Fruit fly (Drosophila melanogaster) whole organism, adult: ENCODE measurements around the gene CG18265.
A peak's percentile ranks its signal among the peaks of the same experiment; 100 is the strongest.

ENCODE experiments used
- CG11617 ChIP-seq: fragments of 200-800 bp; sonication (Bioruptor generic); optimal IDR thresholded peaks from 2 replicates; lab custom pipeline; 2017; ENCODE audit warnings: mild to moderate bottlenecking, missing biosample characterization, missing genetic modification reagents, missing genetic modification characterization
- CG12768 ChIP-seq: fragments of 200-800 bp; sonication (Bioruptor generic); optimal IDR thresholded peaks from 2 replicates; lab custom pipeline; 2017; ENCODE audit warnings: missing biosample characterization, missing genetic modification characterization, mild to moderate bottlenecking, moderate library complexity, missing genetic modification reagents
- CG14711 ChIP-seq: fragments of 200-800 bp; sonication (Bioruptor generic); optimal IDR thresholded peaks from 2 replicates; lab custom pipeline; 2018; ENCODE audit warnings: missing biosample characterization, mild to moderate bottlenecking, missing genetic modification characterization, moderate library complexity
- CG1620 ChIP-seq: fragments of 200-800 bp; sonication (Bioruptor generic); optimal IDR thresholded peaks from 2 replicates; lab custom pipeline; 2016; ENCODE audit warnings: missing biosample characterization, missing genetic modification characterization
- CG33017 ChIP-seq: fragments of 200-800 bp; sonication (Bioruptor generic); optimal IDR thresholded peaks from 2 replicates; lab custom pipeline; 2018; ENCODE audit warnings: missing biosample characterization, mild to moderate bottlenecking, missing genetic modification characterization, moderate library complexity
- CG5204 ChIP-seq: fragments of 200-800 bp; sonication (Bioruptor generic); optimal IDR thresholded peaks from 2 replicates; lab custom pipeline; 2016; ENCODE audit warnings: missing biosample characterization, missing genetic modification characterization
- CG7045 ChIP-seq: fragments of 200-800 bp; sonication (Bioruptor generic); optimal IDR thresholded peaks from 2 replicates; lab custom pipeline; 2017; ENCODE audit warnings: missing biosample characterization, mild to moderate bottlenecking, missing genetic modification characterization
- CG7101 ChIP-seq: fragments of 200-800 bp; sonication (Bioruptor generic); optimal IDR thresholded peaks from 2 replicates; lab custom pipeline; 2018; ENCODE audit warnings: missing biosample characterization, mild to moderate bottlenecking, missing genetic modification characterization, moderate library complexity
- Clk ChIP-seq: fragments of 200-800 bp; sonication (Bioruptor generic); optimal IDR thresholded peaks from 2 replicates; lab custom pipeline; 2017; ENCODE audit warnings: missing biosample characterization, missing genetic modification characterization
- Crg-1 ChIP-seq: fragments of 200-800 bp; sonication (Bioruptor generic); optimal IDR thresholded peaks from 2 replicates; lab custom pipeline; 2016; ENCODE audit warnings: missing biosample characterization, missing genetic modification characterization
- Hr96 ChIP-seq: fragments of 200-800 bp; sonication (Bioruptor generic); optimal IDR thresholded peaks from 2 replicates; lab custom pipeline; 2016; ENCODE audit warnings: missing biosample characterization, missing genetic modification characterization
- Mnt ChIP-seq: fragments of 200-800 bp; sonication (Bioruptor generic); optimal IDR thresholded peaks from 2 replicates; lab custom pipeline; 2016; ENCODE audit warnings: missing biosample characterization, mild to moderate bottlenecking, missing genetic modification characterization
- bab1 ChIP-seq: fragments of 200-800 bp; sonication (Bioruptor generic); optimal IDR thresholded peaks from 3 replicates; lab custom pipeline; 2019; ENCODE audit warnings: missing biosample characterization, mild to moderate bottlenecking, missing genetic modification characterization, moderate library complexity
- cic ChIP-seq: fragments of 200-800 bp; sonication (Bioruptor generic); optimal IDR thresholded peaks from 2 replicates; lab custom pipeline; 2017; ENCODE audit warnings: missing biosample characterization, mild to moderate bottlenecking, missing genetic modification characterization, moderate library complexity
- cnc ChIP-seq, 2 experiments: fragments of >200 bp; optimal IDR thresholded peaks; 2 replicates each; lab custom pipeline; 2017
- kay ChIP-seq: fragments of 200-800 bp; sonication (Bioruptor generic); peaks from one replicate; lab custom pipeline; 2016; ENCODE audit warnings: missing biosample characterization, missing genetic modification characterization, borderline replicate concordance
- ovo ChIP-seq: fragments of 200-800 bp; sonication (Bioruptor generic); optimal IDR thresholded peaks from 2 replicates; lab custom pipeline; 2016; ENCODE audit warnings: missing biosample characterization, missing genetic modification characterization
- pad ChIP-seq: fragments of 200-800 bp; sonication (Bioruptor generic); optimal IDR thresholded peaks from 3 replicates; lab custom pipeline; 2017; ENCODE audit warnings: missing biosample characterization, missing genetic modification characterization, mild to moderate bottlenecking, moderate library complexity, missing genetic modification reagents
- tj ChIP-seq: fragments of 200-800 bp; sonication (Bioruptor generic); optimal IDR thresholded peaks from 3 replicates; lab custom pipeline; 2017; ENCODE audit warnings: missing biosample characterization, mild to moderate bottlenecking, missing genetic modification characterization, moderate library complexity
- toe ChIP-seq: fragments of 200-800 bp; sonication (Bioruptor generic); optimal IDR thresholded peaks from 2 replicates; lab custom pipeline; 2016; ENCODE audit warnings: missing biosample characterization, missing genetic modification characterization

Gene CG18265

DNA sequence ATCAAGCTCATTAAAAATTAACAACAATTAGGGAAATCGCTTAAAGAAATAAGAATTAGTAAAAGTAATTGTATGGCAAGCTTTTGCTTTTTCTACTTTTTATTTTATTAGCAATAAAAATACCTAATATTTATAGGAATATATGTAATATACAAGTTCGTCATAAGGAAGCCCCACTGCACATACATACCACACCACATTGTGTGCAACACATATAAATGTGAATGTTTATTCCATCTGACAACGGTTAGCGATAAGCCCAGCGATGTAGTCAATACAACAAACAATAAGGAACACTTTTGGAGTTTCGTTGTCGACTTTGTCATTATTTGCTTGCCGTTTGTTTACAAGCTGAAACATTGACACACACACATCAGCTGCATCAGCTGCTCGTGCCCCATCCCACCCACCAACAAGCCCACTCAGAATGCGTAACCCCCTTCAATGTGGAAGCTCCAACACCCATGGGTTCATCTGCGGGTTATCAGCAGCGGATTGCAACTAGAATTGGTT is 46.1 kb downstream of the CG18265 start:
- TF ChIP-seq CG7045 (GFP tag; lab: Kevin White, UChicago): no peak
- peak; percentile 2 for TF ChIP-seq CG14711 (tag; lab: Kevin White, UChicago)
- TF ChIP-seq cic: no peak
- TF ChIP-seq Crg-1 (GFP tag; lab: Kevin White, UChicago): peak; percentile 55
- no peak for TF ChIP-seq cnc (optimal IDR thresholded peaks at IDR 0.05; lab: Kevin White, UChicago)
- peak; percentile 64 for TF ChIP-seq CG7101 (tag; lab: Kevin White, UChicago)
- TF ChIP-seq toe (GFP tag; lab: Kevin White, UChicago): no peak
- peak; percentile 23 for TF ChIP-seq ovo (GFP tag; lab: Kevin White, UChicago)
- no peak for TF ChIP-seq CG1620 (GFP tag; lab: Kevin White, UChicago)
- no peak for TF ChIP-seq tj
- peak; percentile 36 for TF ChIP-seq Hr96
- TF ChIP-seq CG5204: no peak
- no peak for TF ChIP-seq Clk (GFP tag; lab: Kevin White, UChicago)
- TF ChIP-seq kay (GFP tag; lab: Kevin White, UChicago): peak; percentile 88
- TF ChIP-seq Mnt (GFP tag; lab: Kevin White, UChicago): no peak
- peak; percentile 18 for TF ChIP-seq CG33017 (tag; lab: Kevin White, UChicago)
- peak; percentile 43 for TF ChIP-seq pad (GFP tag; lab: Kevin White, UChicago)
- no peak for TF ChIP-seq CG12768 (GFP tag; lab: Kevin White, UChicago)
- TF ChIP-seq bab1 (GFP tag; lab: Kevin White, UChicago): no peak
- TF ChIP-seq CG11617 (GFP tag; lab: Kevin White, UChicago): peak; percentile 35

DNA sequence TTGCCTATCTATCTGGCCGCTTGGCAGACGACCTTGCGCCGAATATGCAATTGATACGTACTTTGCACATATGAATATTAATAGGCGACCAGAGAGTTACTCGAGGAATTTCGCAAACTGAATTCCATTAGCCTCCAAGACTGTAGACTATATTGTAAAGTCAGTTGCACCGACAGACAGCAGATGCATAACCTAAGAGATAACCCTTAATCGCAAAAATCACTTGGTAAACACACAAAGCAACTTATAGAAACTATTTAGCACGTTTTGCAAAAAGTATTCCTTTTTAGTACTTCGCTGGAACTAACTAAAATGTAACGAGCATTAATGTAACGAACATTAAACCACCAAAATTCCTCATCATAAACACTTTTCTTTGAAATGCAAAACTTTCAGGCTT is 46.9 kb downstream of the CG18265 start, which contains the start of gene CG6333:
CG6333 (minus strand) TSS at position 101 of the 400 bp plus-strand sequence.
- no peak for TF ChIP-seq CG7101 (tag; lab: Kevin White, UChicago)
- TF ChIP-seq kay (GFP tag; lab: Kevin White, UChicago): peak; percentile 49
- TF ChIP-seq cnc (optimal IDR thresholded peaks at IDR 0.05; lab: Kevin White, UChicago): no peak
- TF ChIP-seq Mnt (GFP tag; lab: Kevin White, UChicago): no peak
- no peak for TF ChIP-seq bab1 (GFP tag; lab: Kevin White, UChicago)
- TF ChIP-seq cic: no peak
- TF ChIP-seq CG33017 (tag; lab: Kevin White, UChicago): no peak

DNA sequence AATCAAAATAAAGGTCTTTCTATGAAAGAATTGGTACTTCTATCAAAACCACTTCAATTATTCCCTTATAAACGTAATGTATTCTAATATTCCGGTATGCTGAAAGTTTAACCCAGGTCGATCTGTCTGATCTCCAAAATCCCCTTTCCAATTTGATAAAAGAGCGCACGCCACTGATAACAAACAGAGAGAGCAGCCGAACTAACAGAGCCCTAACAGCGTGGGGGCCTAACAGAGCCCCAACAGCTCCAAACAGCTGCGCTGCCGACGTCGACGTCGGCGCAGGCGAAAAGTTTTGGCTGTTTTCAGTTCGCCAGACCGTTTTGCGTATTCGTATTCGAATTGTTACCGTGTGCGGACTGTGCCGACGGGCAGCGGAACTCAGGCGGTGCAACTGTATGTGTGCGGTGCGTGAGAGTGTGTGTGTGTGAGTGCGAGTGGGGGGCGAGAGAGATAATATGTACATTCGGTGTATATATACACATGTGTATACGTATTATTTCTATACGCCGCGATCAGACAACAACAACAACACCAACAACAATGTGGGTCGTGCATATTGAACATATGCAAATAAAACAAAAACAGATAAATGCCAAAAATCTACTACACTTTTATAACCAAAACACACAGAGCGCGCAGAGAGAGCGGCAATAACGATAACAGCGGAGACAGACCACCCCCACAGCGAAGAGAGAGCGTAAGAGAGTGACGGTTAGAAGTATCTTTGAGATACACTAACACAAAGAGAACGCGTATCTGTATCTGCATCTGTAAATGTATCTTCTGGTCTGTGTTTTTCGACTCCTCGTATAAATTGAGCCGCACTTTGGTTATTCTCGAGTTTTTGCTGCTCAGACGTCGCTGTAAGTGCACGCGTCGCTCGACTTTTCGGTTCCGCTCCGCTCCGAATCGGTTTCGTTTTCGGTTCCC is 47.9 kb downstream of the CG18265 start, which contains the start of gene Oatp74D:
Oatp74D (plus strand) TSS at position 325 of the 933 bp plus-strand sequence.
- TF ChIP-seq Crg-1 (GFP tag; lab: Kevin White, UChicago) (no peak), toe (GFP tag; lab: Kevin White, UChicago) (no peak), Hr96 (peak; percentile 4), CG7045 (GFP tag; lab: Kevin White, UChicago) (no peak), Clk (GFP tag; lab: Kevin White, UChicago) (no peak), CG5204 (peak; percentile 33), Mnt (GFP tag; lab: Kevin White, UChicago) (peak; percentile 45), CG11617 (GFP tag; lab: Kevin White, UChicago) (no peak), CG1620 (GFP tag; lab: Kevin White, UChicago) (no peak), bab1 (GFP tag; lab: Kevin White, UChicago) (peak; percentile 48), CG33017 (tag; lab: Kevin White, UChicago) (peak; percentile 38), ovo (GFP tag; lab: Kevin White, UChicago) (no peak), CG12768 (GFP tag; lab: Kevin White, UChicago) (peak; percentile 26), CG7101 (tag; lab: Kevin White, UChicago) (peak; percentile 58), cnc (optimal IDR thresholded peaks at IDR 0.05; lab: Kevin White, UChicago) (no peak), cic (peak; percentile 65), tj (peak; percentile 11), pad (GFP tag; lab: Kevin White, UChicago) (no peak), CG14711 (tag; lab: Kevin White, UChicago) (peak; percentile 40), kay (GFP tag; lab: Kevin White, UChicago) (no peak)

DNA sequence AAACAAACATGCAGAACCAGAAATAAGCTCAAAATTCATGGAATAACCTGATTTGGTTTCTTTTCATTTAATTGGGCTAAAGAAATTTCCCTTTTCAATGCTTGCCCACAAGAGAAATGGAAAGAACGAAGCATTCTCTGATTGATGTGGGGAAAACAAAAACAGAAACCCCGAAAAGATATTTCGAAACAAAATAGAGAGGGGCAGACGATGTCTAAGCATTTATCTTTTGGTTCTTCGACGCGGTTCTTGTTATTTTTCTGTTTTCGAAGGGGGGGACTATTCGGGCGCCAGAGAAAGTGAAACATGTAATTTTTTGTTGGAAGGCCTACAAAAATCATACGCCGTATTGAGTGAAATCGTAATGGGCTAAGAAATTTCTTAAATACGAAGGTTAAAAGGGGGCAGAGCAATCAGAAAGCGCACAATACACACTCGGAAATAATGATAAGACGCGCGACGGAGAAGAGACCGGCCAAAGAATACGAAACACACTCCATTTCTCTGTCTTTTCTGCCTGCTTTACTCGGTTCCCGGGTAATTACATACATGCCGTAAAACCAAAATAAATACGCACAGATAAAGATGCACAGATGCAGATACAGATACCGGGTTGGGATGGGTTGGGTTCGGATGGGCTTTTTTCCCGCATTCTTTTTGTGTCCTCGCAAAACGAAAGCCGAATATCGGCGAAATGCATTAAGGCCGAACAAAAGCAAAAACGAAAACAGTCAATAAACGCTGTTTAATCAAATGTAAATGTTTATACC is 49.6 kb downstream of the CG18265 start:
- no peak for TF ChIP-seq Hr96
- TF ChIP-seq Crg-1 (GFP tag; lab: Kevin White, UChicago): no peak
- TF ChIP-seq cnc (optimal IDR thresholded peaks at IDR 0.05; lab: Kevin White, UChicago): no peak
- TF ChIP-seq CG11617 (GFP tag; lab: Kevin White, UChicago): no peak
- TF ChIP-seq CG7045 (GFP tag; lab: Kevin White, UChicago): no peak
- TF ChIP-seq CG14711 (tag; lab: Kevin White, UChicago): no peak

DNA sequence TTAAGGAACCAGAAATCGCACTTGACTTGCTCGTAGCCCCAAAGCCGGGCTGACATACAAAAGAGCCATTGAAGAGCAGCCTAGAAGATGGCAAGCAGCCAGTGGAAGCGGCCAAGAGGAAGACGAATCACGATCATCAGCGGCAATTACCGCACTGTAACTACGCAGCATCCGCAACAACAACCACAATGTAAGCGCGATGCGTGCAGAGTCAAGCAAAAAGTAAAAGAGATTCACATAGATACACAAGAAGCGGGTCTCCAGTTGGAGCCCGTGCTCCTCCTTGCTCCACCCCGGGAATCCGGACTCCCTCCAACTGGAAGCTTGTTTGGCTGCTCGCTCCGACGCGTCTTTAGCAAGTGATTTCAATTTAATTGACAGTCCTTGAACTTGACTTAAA is 52.4 kb downstream of the CG18265 start:
- TF ChIP-seq ovo (GFP tag; lab: Kevin White, UChicago) (no peak), Mnt (GFP tag; lab: Kevin White, UChicago) (no peak), CG1620 (GFP tag; lab: Kevin White, UChicago) (no peak), Hr96 (no peak), bab1 (GFP tag; lab: Kevin White, UChicago) (no peak), Crg-1 (GFP tag; lab: Kevin White, UChicago) (no peak), tj (no peak), CG14711 (tag; lab: Kevin White, UChicago) (no peak)
